Fruit fly (Drosophila melanogaster) Kc167 (cell line): Measurements from ENCODE around the gene Cht7.

Experiments used
- Sin3A ChIP-seq: fragments of >200 bp; optimal IDR thresholded peaks from 2 replicates; lab custom pipeline; 2018; ENCODE audit warnings: missing external identifiers
- h ChIP-seq: fragments of >200 bp; optimal IDR thresholded peaks from 3 replicates; lab custom pipeline; 2018; ENCODE audit warnings: missing external identifiers
- psq ChIP-seq: fragments of >200 bp; optimal IDR thresholded peaks from 2 replicates; lab custom pipeline; 2017; ENCODE audit warnings: missing external identifiers
- ttk ChIP-seq: sonication (Bioruptor generic); optimal IDR thresholded peaks from 2 replicates; lab custom pipeline; 2017; ENCODE audit warnings: missing external identifiers

DNA sequence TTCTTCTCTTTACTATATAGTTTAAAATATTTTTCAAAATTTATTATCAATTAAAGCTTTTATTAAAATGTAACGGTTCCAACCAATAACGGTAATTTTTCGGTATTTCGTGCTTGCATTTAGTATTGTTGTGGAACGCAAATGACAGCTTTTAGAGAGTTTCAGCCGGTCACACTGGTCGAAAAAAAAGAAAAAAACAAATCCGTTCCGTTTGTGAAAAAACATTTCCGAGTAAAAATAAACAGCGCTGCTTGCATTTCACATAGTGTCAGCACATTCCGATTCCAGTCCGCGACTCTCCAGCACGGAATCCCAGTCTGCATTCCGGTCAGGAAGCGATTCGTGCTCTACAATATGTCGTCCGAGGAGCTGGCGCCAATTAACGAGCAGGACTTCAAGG is 56.6 kb downstream of the Cht7 start, which contains the start of gene CG32485:
- no peak for TF ChIP-seq h (lab: Kevin White, UChicago)
- no peak for TF ChIP-seq ttk
- TF ChIP-seq Sin3A = no peak
- TF ChIP-seq psq = no peak
